Worm (Caenorhabditis elegans): ENCODE results near the gene C06C3.3.

The C06C3.3 gene

DNA sequence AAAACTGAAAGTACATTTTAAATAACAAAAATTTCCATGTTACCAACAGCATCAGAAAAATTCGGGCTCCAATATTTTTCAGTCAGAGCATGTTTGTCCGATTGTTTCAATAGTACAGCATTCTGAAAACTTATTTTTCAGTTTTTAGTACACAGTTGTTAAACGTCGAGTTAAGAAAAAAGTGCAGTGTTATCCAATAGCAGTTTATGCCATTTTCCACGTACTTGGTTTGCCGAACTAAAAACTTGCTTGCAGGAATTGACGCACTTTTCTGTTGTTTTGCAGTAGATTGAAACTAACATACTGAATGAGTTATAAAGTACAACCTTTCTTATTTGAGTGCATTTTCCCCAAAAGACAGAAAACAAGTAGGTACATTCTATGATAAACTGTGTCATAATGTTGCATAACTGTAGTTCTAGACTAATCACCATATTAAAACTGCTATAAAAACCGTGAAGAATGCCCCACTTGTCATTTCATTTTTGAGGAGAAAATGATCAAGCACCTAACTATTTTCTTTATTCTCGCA, 26.1 kb upstream of the C06C3.3 start, which contains the start of the genes Y51B9A.14 and Y51B9A.8:
Gene Y51B9A.14, minus strand, starts transcription at position 101 of the 532 bp plus-strand sequence.
Gene Y51B9A.8, plus strand, starts transcription at position 482 of the 532 bp plus-strand sequence.
- TF ChIP-seq ztf-4 (tag; optimal IDR thresholded peaks at IDR 0.05) (no peak), nhr-47 (tag; optimal IDR thresholded peaks at IDR 0.05) (no peak), unc-30 (tag; optimal IDR thresholded peaks at IDR 0.05) (no peak), C04F5.9 (tag; optimal IDR thresholded peaks at IDR 0.05) (no peak), mef-2 (tag; optimal IDR thresholded peaks at IDR 0.05) (no peak), mdl-1 (tag; optimal IDR thresholded peaks at IDR 0.05) (no peak), alr-1 (tag; optimal IDR thresholded peaks at IDR 0.05; ENCODE audit: borderline replicate concordance) (no peak)

ce11 chrII:9397496-9397895, 25.2 kb upstream of the C06C3.3 start, which contains the start of gene Y51B9A.9:
Gene Y51B9A.9, minus strand, starts transcription at chrII:9397596.
- TF ChIP-seq snpc-4 (tag; optimal IDR thresholded peaks at IDR 0.05) = no peak
- peak; percentile 3 for TF ChIP-seq elt-2 (tag; optimal IDR thresholded peaks at IDR 0.05)

- TF ChIP-seq snu-23 (GFP tag; optimal IDR thresholded peaks at IDR 0.05) (no peak), lin-13 (GFP tag; optimal IDR thresholded peaks at IDR 0.05) (no peak), blmp-1 (tag; optimal IDR thresholded peaks at IDR 0.05) (no peak), nhr-76 (tag; optimal IDR thresholded peaks at IDR 0.05) (no peak), hlh-17 (GFP tag; optimal IDR thresholded peaks at IDR 0.05; ENCODE audit: borderline replicate concordance) (no peak), nhr-11 (tag; optimal IDR thresholded peaks at IDR 0.05) (no peak), swsn-7 (tag; optimal IDR thresholded peaks at IDR 0.05) (no peak), dsc-1 (tag; optimal IDR thresholded peaks at IDR 0.05) (no peak), C16A3.4 (tag; optimal IDR thresholded peaks at IDR 0.05) (no peak), fkh-10 (GFP tag; optimal IDR thresholded peaks at IDR 0.05) (no peak), F16B12.6 (tag; optimal IDR thresholded peaks at IDR 0.05) (no peak), lsy-2 (tag; optimal IDR thresholded peaks at IDR 0.05) (no peak), hlh-4 (tag; optimal IDR thresholded peaks at IDR 0.05) (no peak)
Measured at ce11 chrII:9392724-9393123, 20.4 kb upstream of the C06C3.3 start, which contains the start of gene lido-17. Gene lido-17, minus strand, starts transcription at chrII:9392824.

ce11 chrII:9385241-9385640, 12.9 kb upstream of the C06C3.3 start, which contains the start of gene C06C3.7:
Gene C06C3.7, plus strand, starts transcription at chrII:9385541.
- TF ChIP-seq unc-30 (tag; optimal IDR thresholded peaks at IDR 0.05) (no peak), sox-4 (tag; optimal IDR thresholded peaks at IDR 0.05) (no peak), zip-4 (GFP tag; optimal IDR thresholded peaks at IDR 0.05) (no peak)

DNA sequence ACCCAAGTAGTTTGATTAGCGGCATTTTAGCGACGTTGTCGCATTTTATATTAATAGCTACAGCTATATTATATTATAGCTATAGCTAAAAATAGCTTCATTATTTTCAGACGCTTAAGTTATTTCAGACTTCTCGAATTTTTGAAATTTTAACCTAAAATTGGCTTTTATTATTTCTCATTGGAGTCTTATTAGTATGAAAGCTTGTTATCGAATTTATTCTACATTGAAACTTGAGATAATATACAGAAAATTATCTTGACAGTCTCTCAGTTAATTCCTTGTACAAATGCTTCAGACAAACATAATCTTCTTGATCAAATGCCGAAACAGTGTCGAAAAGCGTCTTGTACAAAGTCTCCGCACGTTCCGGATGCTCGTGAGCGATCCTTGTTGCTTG, 7.5 kb upstream of the C06C3.3 start, which contains the start of gene srh-48:
Gene srh-48, plus strand, starts transcription at position 301 of the 400 bp plus-strand sequence.
- no peak for TF ChIP-seq unc-30 (tag; optimal IDR thresholded peaks at IDR 0.05)
- TF ChIP-seq xbp-1 (tag; optimal IDR thresholded peaks at IDR 0.05) = no peak
- no peak for TF ChIP-seq ceh-8 (GFP tag; optimal IDR thresholded peaks at IDR 0.05)
- no peak for TF ChIP-seq nhr-85 (tag)
- no peak for TF ChIP-seq tlp-1 (tag; optimal IDR thresholded peaks at IDR 0.05)
- no peak for TF ChIP-seq nhr-47 (tag; optimal IDR thresholded peaks at IDR 0.05)
- no peak for TF ChIP-seq C04F5.9 (tag; optimal IDR thresholded peaks at IDR 0.05)
- TF ChIP-seq elt-2 (tag; optimal IDR thresholded peaks at IDR 0.05) = no peak

DNA sequence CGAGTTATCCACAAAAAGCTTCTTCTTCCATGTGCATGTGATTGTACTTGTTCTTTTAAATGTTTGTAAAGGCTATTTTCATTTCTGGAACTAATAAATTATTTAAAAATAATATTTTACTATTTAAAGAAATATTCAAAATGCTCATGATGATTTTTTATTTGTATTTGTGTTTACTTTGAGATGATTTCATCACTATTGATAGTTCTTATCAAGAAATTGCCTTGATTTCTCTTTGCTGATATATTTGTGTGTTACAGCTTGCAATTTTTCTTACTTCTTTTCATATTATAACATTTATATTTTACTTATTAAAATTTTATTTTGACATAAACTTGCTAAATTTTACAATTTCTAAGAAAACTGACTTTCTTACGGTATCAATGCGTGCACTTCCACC, 5.9 kb upstream of the C06C3.3 start:
- peak; percentile 20 for TF ChIP-seq elt-2 (tag; optimal IDR thresholded peaks at IDR 0.05)
- TF ChIP-seq lin-15B (tag; optimal IDR thresholded peaks at IDR 0.05) = no peak
- no peak for TF ChIP-seq egl-27 (tag; optimal IDR thresholded peaks at IDR 0.05)

DNA sequence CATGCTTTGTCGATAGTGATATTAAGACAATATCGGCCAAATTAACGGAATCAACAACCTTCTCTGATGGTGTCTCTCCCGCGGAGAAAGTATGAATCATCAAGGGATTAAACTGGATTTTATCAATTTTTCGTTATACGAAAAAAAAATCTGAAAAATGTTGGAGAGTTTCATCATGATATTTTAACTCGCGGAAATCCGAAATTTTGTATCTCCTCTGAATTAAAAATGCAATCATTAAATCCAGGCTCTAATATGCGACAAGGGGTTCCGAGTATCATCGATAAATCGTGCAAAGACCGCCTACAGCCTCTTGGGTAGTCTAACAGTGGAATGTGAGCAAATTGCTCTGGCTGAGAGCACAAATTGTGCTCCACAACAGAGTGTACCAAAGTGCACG, 4.9 kb upstream of the C06C3.3 start, which contains the start of gene C06C3.10:
Gene C06C3.10, minus strand, starts transcription at position 101 of the 400 bp plus-strand sequence.
- no peak for TF ChIP-seq xbp-1 (tag; optimal IDR thresholded peaks at IDR 0.05)
- no peak for TF ChIP-seq ceh-63 (GFP tag; optimal IDR thresholded peaks at IDR 0.05)
- no peak for TF ChIP-seq isw-1 (GFP tag; IDR thresholded peaks at IDR 0.05)
- TF ChIP-seq aha-1 (tag; optimal IDR thresholded peaks at IDR 0.05) = no peak
- no peak for TF ChIP-seq hpl-2 (GFP tag; optimal IDR thresholded peaks at IDR 0.05)
- TF ChIP-seq C04F5.9 (tag; optimal IDR thresholded peaks at IDR 0.05) = no peak
- TF ChIP-seq ceh-90 (tag; optimal IDR thresholded peaks at IDR 0.05) = no peak
- no peak for TF ChIP-seq nhr-237 (tag; optimal IDR thresholded peaks at IDR 0.05)
- no peak for TF ChIP-seq efl-3 (GFP tag; optimal IDR thresholded peaks at IDR 0.05)
- no peak for TF ChIP-seq grh-1 (GFP tag; IDR thresholded peaks at IDR 0.05)
- TF ChIP-seq unc-30 (tag; optimal IDR thresholded peaks at IDR 0.05) = no peak
- TF ChIP-seq mep-1 (tag; optimal IDR thresholded peaks at IDR 0.05) = no peak
- TF ChIP-seq ama-1 (optimal IDR thresholded peaks at IDR 0.05) = no peak
- TF ChIP-seq lin-15B (tag; optimal IDR thresholded peaks at IDR 0.05) = no peak
- TF ChIP-seq nhr-11 (tag; optimal IDR thresholded peaks at IDR 0.05) = no peak
- TF ChIP-seq zip-4 (GFP tag; optimal IDR thresholded peaks at IDR 0.05) = no peak
- no peak for TF ChIP-seq nhr-77 (tag; optimal IDR thresholded peaks at IDR 0.05)
- no peak for TF ChIP-seq dsc-1 (tag; optimal IDR thresholded peaks at IDR 0.05)

Measured in whole organism, L1 larva.